Fruit fly (Drosophila melanogaster) whole organism, prepupa: ENCODE measurements around the gene Mgat4a.

ENCODE experiments used
- Blimp-1 ChIP-seq: fragments of 200-800 bp; sonication (Bioruptor generic); optimal IDR thresholded peaks from 3 replicates; lab custom pipeline; 2017; ENCODE audit warnings: missing biosample characterization, missing genetic modification characterization, mild to moderate bottlenecking, moderate library complexity, missing genetic modification reagents
- CG10631 ChIP-seq: fragments of 200-800 bp; sonication (Bioruptor generic); optimal IDR thresholded peaks from 2 replicates; lab custom pipeline; 2016; ENCODE audit warnings: missing biosample characterization, missing genetic modification characterization
- CG11294 ChIP-seq: fragments of 200-800 bp; sonication (Bioruptor generic); IDR thresholded peaks from 2 replicates; pipeline ENCODE4 v1.3.6; 2022; ENCODE audit warnings: missing biosample characterization, missing genetic modification characterization
- CG11762 ChIP-seq: fragments of 200-800 bp; sonication (Bioruptor generic); optimal IDR thresholded peaks from 3 replicates; lab custom pipeline; 2016; ENCODE audit warnings: missing biosample characterization, missing genetic modification characterization; ENCODE audit not compliant: insufficient read depth
- CG11902 ChIP-seq: fragments of 200-800 bp; sonication (Bioruptor generic); optimal IDR thresholded peaks from 3 replicates; lab custom pipeline; 2016; ENCODE audit warnings: missing biosample characterization, missing genetic modification characterization
- CG15336 ChIP-seq: fragments of 200-800 bp; sonication (Bioruptor generic); IDR thresholded peaks from 2 replicates; pipeline ENCODE4 v1.3.6; 2022; ENCODE audit warnings: missing biosample characterization, missing genetic modification characterization
- CG1621 ChIP-seq: fragments of 200-800 bp; sonication (Bioruptor generic); optimal IDR thresholded peaks from 3 replicates; lab custom pipeline; 2018; ENCODE audit warnings: missing biosample characterization, mild to moderate bottlenecking, missing genetic modification characterization
- CG3032 ChIP-seq: fragments of 200-800 bp; optimal IDR thresholded peaks from 2 replicates; lab custom pipeline; 2019; ENCODE audit warnings: missing biosample characterization, mild to moderate bottlenecking, missing genetic modification characterization, moderate library complexity
- CG31627 ChIP-seq: fragments of 200-800 bp; sonication (Bioruptor generic); optimal IDR thresholded peaks from 3 replicates; lab custom pipeline; 2016; ENCODE audit warnings: missing biosample characterization, missing genetic modification characterization
- CG34406 ChIP-seq: fragments of 200-800 bp; sonication (Bioruptor generic); optimal IDR thresholded peaks from 3 replicates; lab custom pipeline; 2016; ENCODE audit warnings: missing biosample characterization, missing genetic modification characterization
- CG3919 ChIP-seq: fragments of 200-800 bp; sonication (Bioruptor generic); optimal IDR thresholded peaks from 3 replicates; lab custom pipeline; 2016; ENCODE audit warnings: missing biosample characterization, missing genetic modification characterization
- CG6163 ChIP-seq: fragments of 200-800 bp; sonication (Bioruptor generic); IDR thresholded peaks from 3 replicates; pipeline ENCODE4 v1.3.6; 2022; ENCODE audit warnings: missing biosample characterization, missing genetic modification characterization
- CG6276 ChIP-seq: fragments of 200-800 bp; sonication (Bioruptor generic); optimal IDR thresholded peaks from 2 replicates; lab custom pipeline; 2017; ENCODE audit warnings: missing biosample characterization, mild to moderate bottlenecking, missing genetic modification characterization
- CG6792 ChIP-seq: fragments of 200-800 bp; sonication (Bioruptor generic); optimal IDR thresholded peaks from 3 replicates; lab custom pipeline; 2016; ENCODE audit warnings: missing biosample characterization, missing genetic modification characterization
- CG6854 ChIP-seq: fragments of 200-800 bp; sonication (Bioruptor generic); optimal IDR thresholded peaks from 2 replicates; lab custom pipeline; 2017; ENCODE audit warnings: missing biosample characterization, mild to moderate bottlenecking, missing genetic modification characterization
- CG7368 ChIP-seq: fragments of 200-800 bp; sonication (Bioruptor generic); optimal IDR thresholded peaks from 3 replicates; lab custom pipeline; 2016; ENCODE audit warnings: missing biosample characterization, missing genetic modification characterization
- CG8119 ChIP-seq: fragments of 200-800 bp; sonication (Bioruptor generic); IDR thresholded peaks from 3 replicates; pipeline ENCODE4 v1.3.6; 2022; ENCODE audit warnings: missing biosample characterization, missing genetic modification characterization
- CG8319 ChIP-seq: fragments of 200-800 bp; sonication (Bioruptor generic); optimal IDR thresholded peaks from 3 replicates; lab custom pipeline; 2016; ENCODE audit warnings: missing biosample characterization, missing genetic modification characterization
- CG8632 ChIP-seq: fragments of 200-800 bp; sonication (Bioruptor generic); optimal IDR thresholded peaks from 3 replicates; lab custom pipeline; 2016; ENCODE audit warnings: missing biosample characterization, missing genetic modification characterization
- CG9139 ChIP-seq: fragments of 200-800 bp; sonication (Bioruptor generic); optimal IDR thresholded peaks from 3 replicates; lab custom pipeline; 2017; ENCODE audit warnings: missing biosample characterization, mild to moderate bottlenecking, missing genetic modification characterization
- Ets21C ChIP-seq: fragments of 200-800 bp; sonication (Bioruptor generic); optimal IDR thresholded peaks from 3 replicates; lab custom pipeline; 2016; ENCODE audit warnings: missing biosample characterization, missing genetic modification characterization
- Gug ChIP-seq: fragments of 200-800 bp; sonication (Bioruptor generic); IDR thresholded peaks from 2 replicates; pipeline ENCODE4 v1.3.6; 2022; ENCODE audit warnings: missing biosample characterization, missing genetic modification characterization
- Hr38 ChIP-seq: sonication (Bioruptor generic); optimal IDR thresholded peaks from 2 replicates; lab custom pipeline; 2016; ENCODE audit warnings: missing biosample characterization, missing genetic modification characterization
- Lpt ChIP-seq: fragments of 200-800 bp; sonication (Bioruptor generic); optimal IDR thresholded peaks from 3 replicates; lab custom pipeline; 2016; ENCODE audit warnings: missing biosample characterization, missing genetic modification characterization
- Met ChIP-seq: fragments of 200-800 bp; sonication (Bioruptor generic); optimal IDR thresholded peaks from 3 replicates; lab custom pipeline; 2016; ENCODE audit warnings: missing biosample characterization, missing genetic modification characterization
- OdsH ChIP-seq: fragments of 200-800 bp; sonication (Bioruptor generic); optimal IDR thresholded peaks from 3 replicates; lab custom pipeline; 2016; ENCODE audit warnings: missing biosample characterization, missing genetic modification characterization
- Smox ChIP-seq: fragments of 200-800 bp; sonication (Bioruptor generic); optimal IDR thresholded peaks from 3 replicates; lab custom pipeline; 2016; ENCODE audit warnings: missing biosample characterization, missing genetic modification characterization
- Sox102F ChIP-seq: fragments of 200-800 bp; sonication (Bioruptor generic); optimal IDR thresholded peaks from 2 replicates; lab custom pipeline; 2016; ENCODE audit warnings: missing biosample characterization, mild to moderate bottlenecking, missing genetic modification characterization
- Sox15 ChIP-seq: fragments of 200-800 bp; sonication (Bioruptor generic); optimal IDR thresholded peaks from 3 replicates; lab custom pipeline; 2016; ENCODE audit warnings: missing biosample characterization, missing genetic modification characterization
- achi ChIP-seq: fragments of 200-800 bp; sonication (Bioruptor generic); optimal IDR thresholded peaks from 3 replicates; lab custom pipeline; 2016; ENCODE audit warnings: missing biosample characterization, missing genetic modification characterization
- acj6 ChIP-seq: fragments of 200-800 bp; sonication (Bioruptor generic); optimal IDR thresholded peaks from 3 replicates; lab custom pipeline; 2016; ENCODE audit warnings: missing biosample characterization, missing genetic modification characterization
- cyc ChIP-seq: fragments of 200-800 bp; sonication (Bioruptor generic); optimal IDR thresholded peaks from 3 replicates; lab custom pipeline; 2016; ENCODE audit warnings: missing biosample characterization, missing genetic modification characterization
- dac ChIP-seq: fragments of 200-800 bp; sonication (Bioruptor generic); optimal IDR thresholded peaks from 2 replicates; lab custom pipeline; 2017; ENCODE audit warnings: missing biosample characterization, mild to moderate bottlenecking, missing genetic modification characterization
- dsx ChIP-seq: fragments of 200-800 bp; optimal IDR thresholded peaks from 3 replicates; lab custom pipeline; 2019; ENCODE audit warnings: missing biosample characterization, mild to moderate bottlenecking, missing genetic modification characterization, moderate library complexity; ENCODE audit not compliant: poor library complexity, severe bottlenecking
- eg ChIP-seq: fragments of 200-800 bp; sonication (Bioruptor generic); IDR thresholded peaks from 3 replicates; pipeline ENCODE4 v1.3.6; 2022; ENCODE audit warnings: missing biosample characterization, missing genetic modification characterization
- esn ChIP-seq: fragments of 200-800 bp; sonication (Bioruptor generic); optimal IDR thresholded peaks from 2 replicates; lab custom pipeline; 2016; ENCODE audit warnings: missing biosample characterization, mild to moderate bottlenecking, missing genetic modification characterization, moderate library complexity
- fd85E ChIP-seq: fragments of 200-800 bp; sonication (Bioruptor generic); optimal IDR thresholded peaks from 3 replicates; lab custom pipeline; 2016; ENCODE audit warnings: missing biosample characterization, missing genetic modification characterization
- fkh ChIP-seq: fragments of 200-800 bp; sonication (Bioruptor generic); optimal IDR thresholded peaks from 3 replicates; lab custom pipeline; 2017; ENCODE audit warnings: missing biosample characterization, mild to moderate bottlenecking, missing genetic modification characterization, moderate library complexity
- lz ChIP-seq: fragments of 200-800 bp; sonication (Bioruptor generic); optimal IDR thresholded peaks from 3 replicates; lab custom pipeline; 2016; ENCODE audit warnings: missing biosample characterization, missing genetic modification characterization
- net ChIP-seq: fragments of 200-800 bp; sonication (Bioruptor generic); optimal IDR thresholded peaks from 3 replicates; lab custom pipeline; 2016; ENCODE audit warnings: missing biosample characterization, missing genetic modification characterization
- pdm3 ChIP-seq: fragments of 200-800 bp; sonication (Bioruptor generic); optimal IDR thresholded peaks from 3 replicates; lab custom pipeline; 2016; ENCODE audit warnings: missing biosample characterization, missing genetic modification characterization
- salr ChIP-seq, 2 experiments: fragments of 200-800 bp; sonication (Bioruptor generic); optimal IDR thresholded peaks; 3 replicates each; lab custom pipeline; 2016 to 2018; ENCODE audit warnings: missing biosample characterization in 2 of 2, missing genetic modification characterization in 2 of 2, mild to moderate bottlenecking in 1 of 2
- spab ChIP-seq: fragments of 200-800 bp; sonication (Bioruptor generic); optimal IDR thresholded peaks from 2 replicates; lab custom pipeline; 2017; ENCODE audit warnings: missing biosample characterization, mild to moderate bottlenecking, missing genetic modification characterization, missing genetic modification reagents
- svp ChIP-seq: fragments of 200-800 bp; sonication (Bioruptor generic); peaks from one replicate; lab custom pipeline; 2016; ENCODE audit warnings: missing biosample characterization, missing genetic modification characterization
- vri ChIP-seq: fragments of 200-800 bp; sonication (Bioruptor generic); optimal IDR thresholded peaks from 3 replicates; lab custom pipeline; 2016; ENCODE audit warnings: missing biosample characterization, mild to moderate bottlenecking, missing genetic modification characterization

The Mgat4a gene

DNA sequence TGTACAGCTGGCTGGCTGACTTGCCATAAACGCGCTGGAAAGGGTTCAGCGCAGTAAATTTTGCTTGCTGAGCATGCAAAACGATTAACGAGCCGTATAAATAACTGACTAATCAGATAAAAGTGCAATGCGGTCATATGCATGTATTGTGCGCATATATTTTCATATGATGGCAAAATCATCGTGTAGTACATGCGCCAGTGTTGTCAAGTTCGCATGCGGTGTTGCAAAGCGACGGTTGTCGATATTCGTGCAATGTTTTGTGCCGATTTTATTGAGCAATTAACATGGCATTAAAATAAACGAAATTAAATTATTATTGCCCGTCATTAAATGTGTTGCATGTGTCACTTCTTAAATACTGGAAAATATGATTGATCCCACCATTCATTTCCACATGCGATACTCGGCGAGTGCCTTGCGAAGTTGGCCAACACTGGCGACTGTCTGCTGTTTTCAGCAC lies 28.3 kb downstream of the Mgat4a start (continued):
- peak; percentile 82 for TF ChIP-seq pdm3
- TF ChIP-seq salr (GFP tag; optimal IDR thresholded peaks at IDR 0.05; lab: Kevin White, UChicago): peak in 1 of 2 experiments; percentile 44
- TF ChIP-seq CG8119 (GFP tag; lab: Robert Waterston, UW): peak; percentile 58
- no peak for TF ChIP-seq CG3919
- peak; percentile 68 for TF ChIP-seq Lpt (GFP tag; lab: Kevin White, UChicago)
- peak; percentile 73 for TF ChIP-seq CG6163 (GFP tag; lab: Robert Waterston, UW)
- no peak for TF ChIP-seq dac (GFP tag; lab: Kevin White, UChicago)
- TF ChIP-seq net: peak; percentile 75
- TF ChIP-seq CG1621 (tag; lab: Kevin White, UChicago): no peak
- peak; percentile 53 for TF ChIP-seq Hr38 (GFP tag; lab: Kevin White, UChicago)
- peak; percentile 85 for TF ChIP-seq Sox102F (GFP tag; lab: Kevin White, UChicago)
- peak; percentile 80 for TF ChIP-seq CG11902
- peak; percentile 85 for TF ChIP-seq OdsH (GFP tag; lab: Kevin White, UChicago)
- TF ChIP-seq vri (GFP tag; lab: Kevin White, UChicago): peak; percentile 78
- peak; percentile 87 for TF ChIP-seq esn
- TF ChIP-seq Blimp-1 (GFP tag; lab: Kevin White, UChicago): peak; percentile 38
- peak; percentile 84 for TF ChIP-seq Met
- TF ChIP-seq CG6276: no peak
- peak; percentile 88 for TF ChIP-seq cyc
- TF ChIP-seq dsx (GFP tag; lab: Kevin White, UChicago): no peak
- TF ChIP-seq CG7368 (GFP tag; lab: Kevin White, UChicago): peak; percentile 72
- peak; percentile 57; the same call in 1 of the 2 replicates for TF ChIP-seq CG11294 (GFP tag; lab: Robert Waterston, UW)
- TF ChIP-seq CG3032 (tag; lab: Kevin White, UChicago): peak; percentile 72
- peak; percentile 64 for TF ChIP-seq fd85E (GFP tag; lab: Kevin White, UChicago)
- peak; percentile 88 for TF ChIP-seq lz
- TF ChIP-seq Ets21C (GFP tag; lab: Kevin White, UChicago): peak; percentile 81
- TF ChIP-seq CG34406 (GFP tag; lab: Kevin White, UChicago): peak; percentile 70
- TF ChIP-seq CG9139 (GFP tag; lab: Kevin White, UChicago): peak; percentile 39
- peak; percentile 85 for TF ChIP-seq acj6 (GFP tag; lab: Kevin White, UChicago)
- TF ChIP-seq Smox (GFP tag; lab: Kevin White, UChicago): peak; percentile 80
- peak; percentile 81 for TF ChIP-seq CG6792
- TF ChIP-seq svp (GFP tag; lab: Kevin White, UChicago): peak; percentile 93
- peak; percentile 26 for TF ChIP-seq fkh
- peak; percentile 61 for TF ChIP-seq CG8319
- peak; percentile 80 for TF ChIP-seq achi
- TF ChIP-seq CG8632: peak; percentile 70
- peak; percentile 78 for TF ChIP-seq CG11762 (GFP tag; lab: Kevin White, UChicago)

DNA sequence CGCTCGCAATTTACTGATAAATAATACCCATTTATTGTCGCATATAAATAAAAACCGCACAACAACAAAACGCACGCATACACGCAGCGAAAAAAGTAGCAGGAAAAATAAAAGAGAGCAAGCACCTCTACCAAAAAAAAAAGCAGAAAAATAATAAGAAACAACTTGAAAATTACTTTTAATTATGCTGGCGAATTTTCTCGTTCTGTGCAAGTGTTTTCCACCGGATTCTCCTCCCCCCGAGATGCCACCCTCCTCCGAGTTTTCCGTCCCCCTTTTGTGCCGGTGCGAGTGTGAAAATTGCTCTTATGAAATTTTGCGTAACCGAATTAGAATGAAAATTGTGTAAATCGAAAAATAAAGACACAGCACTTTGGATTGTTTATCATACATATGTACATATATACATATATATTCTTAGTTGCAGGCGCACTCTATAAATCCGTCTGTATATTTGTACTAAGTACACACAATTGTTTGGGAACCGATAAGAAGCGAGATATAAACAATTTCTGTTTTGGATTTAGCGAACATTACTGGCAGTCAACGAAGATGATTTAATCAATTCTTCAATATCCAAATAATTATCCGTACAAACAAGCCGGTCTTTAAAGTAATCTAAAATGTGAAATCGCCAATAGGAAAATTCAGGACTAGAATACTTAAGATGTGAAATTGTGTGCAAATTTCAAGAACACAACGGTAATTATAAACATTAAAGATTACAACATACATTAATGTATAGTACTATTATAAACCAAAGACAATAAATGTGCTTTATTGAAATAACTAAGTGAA lies 29.2 kb downstream of the Mgat4a start:
- TF ChIP-seq eg (GFP tag; lab: Robert Waterston, UW): peak; percentile 61
- TF ChIP-seq dsx (GFP tag; lab: Kevin White, UChicago): no peak
- no peak for TF ChIP-seq salr (GFP tag; optimal IDR thresholded peaks at IDR 0.05; lab: Kevin White, UChicago)
- no peak for TF ChIP-seq CG11902
- TF ChIP-seq CG6792: no peak
- TF ChIP-seq spab: no peak
- peak; percentile 41; the same call in 1 of the 2 replicates for TF ChIP-seq CG15336 (GFP tag; lab: Robert Waterston, UW)
- TF ChIP-seq CG6276: no peak
- no peak for TF ChIP-seq CG10631 (GFP tag; lab: Kevin White, UChicago)
- no peak for TF ChIP-seq OdsH (GFP tag; lab: Kevin White, UChicago)
- no peak for TF ChIP-seq cyc
- TF ChIP-seq pdm3: no peak
- TF ChIP-seq lz: no peak
- no peak for TF ChIP-seq CG31627 (GFP tag; lab: Kevin White, UChicago)
- TF ChIP-seq Sox15 (GFP tag; lab: Kevin White, UChicago): no peak
- no peak for TF ChIP-seq CG6854 (GFP tag; lab: Kevin White, UChicago)
- no peak for TF ChIP-seq CG3919
- TF ChIP-seq Gug (GFP tag; lab: Robert Waterston, UW): peak; percentile 38; the same call in 1 of the 2 replicates
- TF ChIP-seq CG6163 (GFP tag; lab: Robert Waterston, UW): peak; percentile 68
- no peak for TF ChIP-seq fd85E (GFP tag; lab: Kevin White, UChicago)
